Fruit fly (Drosophila melanogaster) whole organism, embryonic: ENCODE results near the gene lark.
A peak's percentile ranks its signal among the peaks of the same experiment; 100 is the strongest.

Source experiments
- Awh ChIP-seq: fragments of 200-800 bp; sonication (Bioruptor generic); IDR thresholded peaks from 2 replicates; pipeline ENCODE4, ENCODE4 v1.3.6; 2022; ENCODE audit warnings: missing biosample characterization, missing genetic modification characterization
- CG10209 ChIP-seq: fragments of 200-800 bp; sonication (Bioruptor generic); optimal IDR thresholded peaks from 3 replicates; lab custom pipeline; 2017; ENCODE audit warnings: missing biosample characterization, mild to moderate bottlenecking, missing genetic modification characterization, missing genetic modification reagents
- CG10366 ChIP-seq: fragments of 200-800 bp; sonication (Bioruptor generic); IDR thresholded peaks from 2 replicates; pipeline ENCODE4 v1.3.6; 2022; ENCODE audit warnings: missing biosample characterization, missing genetic modification characterization
- CG10462 ChIP-seq: fragments of 200-800 bp; sonication (Bioruptor generic); optimal IDR thresholded peaks from 2 replicates; lab custom pipeline; 2016; ENCODE audit warnings: missing biosample characterization, missing genetic modification characterization
- CG11398 ChIP-seq: fragments of 200-800 bp; sonication (Bioruptor generic); optimal IDR thresholded peaks from 2 replicates; lab custom pipeline; 2016; ENCODE audit warnings: missing biosample characterization, missing genetic modification characterization
- CG11695 ChIP-seq: fragments of 200-800 bp; sonication (Bioruptor generic); IDR thresholded peaks from 3 replicates; pipeline ENCODE4 v1.3.6; 2022; ENCODE audit warnings: missing biosample characterization, missing genetic modification characterization
- CG12104 ChIP-seq: fragments of 200-800 bp; sonication (Bioruptor generic); optimal IDR thresholded peaks from 3 replicates; lab custom pipeline; 2016; ENCODE audit warnings: missing biosample characterization, missing genetic modification characterization
- CG12219 ChIP-seq: fragments of 200-800 bp; sonication (Bioruptor generic); optimal IDR thresholded peaks from 3 replicates; lab custom pipeline; 2018; ENCODE audit warnings: missing biosample characterization, mild to moderate bottlenecking, missing genetic modification characterization
- CG12236 ChIP-seq: fragments of 200-800 bp; sonication (Bioruptor generic); optimal IDR thresholded peaks from 2 replicates; lab custom pipeline; 2016; ENCODE audit warnings: missing biosample characterization, missing genetic modification characterization
- CG13894 ChIP-seq: fragments of 200-800 bp; sonication (Bioruptor generic); optimal IDR thresholded peaks from 3 replicates; lab custom pipeline; 2018; ENCODE audit warnings: missing biosample characterization, mild to moderate bottlenecking, missing genetic modification characterization, moderate library complexity
- CG14667 ChIP-seq: fragments of 200-800 bp; sonication (Bioruptor generic); IDR thresholded peaks from 2 replicates; pipeline ENCODE4 v1.3.6; 2022; ENCODE audit warnings: missing biosample characterization, missing genetic modification characterization
- CG14965 ChIP-seq: fragments of 200-800 bp; sonication (Bioruptor generic); optimal IDR thresholded peaks from 2 replicates; lab custom pipeline; 2016; ENCODE audit warnings: missing biosample characterization, missing genetic modification characterization, borderline replicate concordance
- CG2712 ChIP-seq: fragments of 200-800 bp; optimal IDR thresholded peaks from 3 replicates; lab custom pipeline; 2019; ENCODE audit warnings: missing biosample characterization, mild to moderate bottlenecking, missing genetic modification characterization, moderate library complexity
- CG30020 ChIP-seq: fragments of 200-800 bp; optimal IDR thresholded peaks from 2 replicates; lab custom pipeline; 2019; ENCODE audit warnings: missing biosample characterization, mild to moderate bottlenecking, missing genetic modification characterization, moderate library complexity
- CG31224 ChIP-seq: fragments of 200-800 bp; sonication (Bioruptor generic); IDR thresholded peaks from 2 replicates; pipeline ENCODE4 v1.3.6; 2022; ENCODE audit warnings: missing biosample characterization, missing genetic modification characterization
- CG3995 ChIP-seq: fragments of 200-800 bp; sonication (Bioruptor generic); optimal IDR thresholded peaks from 3 replicates; lab custom pipeline; 2016; ENCODE audit warnings: missing biosample characterization, missing genetic modification characterization
- CG4328 ChIP-seq: fragments of 200-800 bp; sonication (Bioruptor generic); optimal IDR thresholded peaks from 3 replicates; lab custom pipeline; 2017; ENCODE audit warnings: missing biosample characterization, missing genetic modification reagents, missing genetic modification characterization
- CG4617 ChIP-seq: fragments of 200-800 bp; sonication (Bioruptor generic); optimal IDR thresholded peaks from 3 replicates; lab custom pipeline; 2016; ENCODE audit warnings: missing biosample characterization, missing genetic modification characterization, borderline replicate concordance
- CG7963 ChIP-seq: fragments of 200-800 bp; sonication (Bioruptor generic); IDR thresholded peaks from 3 replicates; pipeline ENCODE4 v1.3.6; 2022; ENCODE audit warnings: missing biosample characterization, missing genetic modification characterization; ENCODE audit not compliant: partially characterized antibody
- CG8089 ChIP-seq: fragments of 200-800 bp; sonication (Bioruptor generic); optimal IDR thresholded peaks from 3 replicates; lab custom pipeline; 2016; ENCODE audit warnings: missing biosample characterization, missing genetic modification characterization
- CG8478 ChIP-seq: fragments of >200 bp; optimal IDR thresholded peaks from 2 replicates; lab custom pipeline; 2018
- CG9437 ChIP-seq: fragments of 200-800 bp; sonication (Bioruptor generic); optimal IDR thresholded peaks from 2 replicates; lab custom pipeline; 2018; ENCODE audit warnings: missing biosample characterization, mild to moderate bottlenecking, missing genetic modification characterization
- CG9797 ChIP-seq: fragments of 200-800 bp; sonication (Bioruptor generic); optimal IDR thresholded peaks from 3 replicates; lab custom pipeline; 2018; ENCODE audit warnings: missing biosample characterization, mild to moderate bottlenecking, missing genetic modification characterization
- Chrac-16 ChIP-seq: fragments of 200-800 bp; sonication (Bioruptor generic); optimal IDR thresholded peaks from 3 replicates; lab custom pipeline; 2016; ENCODE audit warnings: missing biosample characterization, missing genetic modification characterization
- CoRest ChIP-seq: fragments of 200-800 bp; sonication (Bioruptor generic); optimal IDR thresholded peaks from 3 replicates; lab custom pipeline; 2018; ENCODE audit warnings: missing biosample characterization, mild to moderate bottlenecking, missing genetic modification characterization, moderate library complexity
- Deaf1 ChIP-seq: fragments of 200-800 bp; optimal IDR thresholded peaks from 3 replicates; lab custom pipeline; 2019; ENCODE audit warnings: missing biosample characterization, mild to moderate bottlenecking, missing genetic modification characterization, moderate library complexity
- E2f2 ChIP-seq: fragments of 200-800 bp; sonication (Bioruptor generic); IDR thresholded peaks from 2 replicates; pipeline ENCODE4 v1.3.6; 2022; ENCODE audit warnings: missing biosample characterization, missing genetic modification characterization
- Elba2 ChIP-seq: fragments of 200-800 bp; sonication (Bioruptor generic); optimal IDR thresholded peaks from 3 replicates; lab custom pipeline; 2016; ENCODE audit warnings: missing biosample characterization, missing genetic modification characterization
- Hr3 ChIP-seq: fragments of 200-800 bp; sonication (Bioruptor generic); optimal IDR thresholded peaks from 3 replicates; lab custom pipeline; 2016; ENCODE audit warnings: missing biosample characterization, missing genetic modification characterization
- Hr39 ChIP-seq: fragments of >200 bp; optimal IDR thresholded peaks from 2 replicates; lab custom pipeline; 2017
- Lhr ChIP-seq: fragments of 200-800 bp; sonication (Bioruptor generic); optimal IDR thresholded peaks from 3 replicates; lab custom pipeline; 2017; ENCODE audit warnings: mild to moderate bottlenecking, missing biosample characterization, missing genetic modification reagents, missing genetic modification characterization
- Myb ChIP-seq: fragments of 200-800 bp; sonication (Bioruptor generic); optimal IDR thresholded peaks from 2 replicates; lab custom pipeline; 2016; ENCODE audit warnings: missing biosample characterization, missing genetic modification characterization
- Oli ChIP-seq: fragments of 200-800 bp; sonication (Bioruptor generic); optimal IDR thresholded peaks from 2 replicates; lab custom pipeline; 2018; ENCODE audit warnings: missing biosample characterization, mild to moderate bottlenecking, missing genetic modification characterization, moderate library complexity
- Sry-δ ChIP-seq: fragments of 200-800 bp; sonication (Bioruptor generic); optimal IDR thresholded peaks from 2 replicates; lab custom pipeline; 2016; ENCODE audit warnings: missing biosample characterization, missing genetic modification characterization
- da ChIP-seq: fragments of 200-800 bp; sonication (Bioruptor generic); optimal IDR thresholded peaks from 2 replicates; lab custom pipeline; 2016; ENCODE audit warnings: missing biosample characterization, missing genetic modification characterization
- esg ChIP-seq: fragments of 200-800 bp; sonication (Bioruptor generic); conservative IDR thresholded peaks from 2 replicates; pipeline ENCODE4 v1.3.6; 2022; ENCODE audit warnings: missing biosample characterization, missing genetic modification characterization
- ewg ChIP-seq: fragments of 200-800 bp; sonication (Bioruptor generic); optimal IDR thresholded peaks from 3 replicates; lab custom pipeline; 2017; ENCODE audit warnings: mild to moderate bottlenecking, missing biosample characterization, missing genetic modification reagents, missing genetic modification characterization
- h ChIP-seq: fragments of >200 bp; optimal IDR thresholded peaks from 2 replicates; lab custom pipeline; 2017
- kah ChIP-seq: fragments of 200-800 bp; sonication (Bioruptor generic); optimal IDR thresholded peaks from 2 replicates; lab custom pipeline; 2018; ENCODE audit warnings: missing biosample characterization, mild to moderate bottlenecking, missing genetic modification characterization
- luna ChIP-seq: fragments of 200-800 bp; sonication (Bioruptor generic); optimal IDR thresholded peaks from 2 replicates; lab custom pipeline; 2016; ENCODE audit warnings: missing biosample characterization, missing genetic modification characterization
- mirr ChIP-seq: fragments of 200-800 bp; sonication (Bioruptor generic); optimal IDR thresholded peaks from 3 replicates; lab custom pipeline; 2018; ENCODE audit warnings: missing biosample characterization, mild to moderate bottlenecking, missing genetic modification characterization
- nerfin-1 ChIP-seq: fragments of 200-800 bp; sonication (Bioruptor generic); optimal IDR thresholded peaks from 3 replicates; lab custom pipeline; 2019; ENCODE audit warnings: missing biosample characterization, mild to moderate bottlenecking, missing genetic modification characterization, moderate library complexity
- org-1 ChIP-seq: fragments of 200-800 bp; sonication (Bioruptor generic); optimal IDR thresholded peaks from 2 replicates; lab custom pipeline; 2017; ENCODE audit warnings: missing biosample characterization, missing genetic modification characterization
- pho ChIP-seq: fragments of 200-800 bp; sonication (Bioruptor generic); optimal IDR thresholded peaks from 2 replicates; lab custom pipeline; 2016; ENCODE audit warnings: missing biosample characterization, missing genetic modification characterization
- phol ChIP-seq: fragments of 200-800 bp; sonication (Bioruptor generic); optimal IDR thresholded peaks from 3 replicates; lab custom pipeline; 2018; ENCODE audit warnings: missing biosample characterization, mild to moderate bottlenecking, missing genetic modification characterization, moderate library complexity
- repo ChIP-seq: fragments of 200-800 bp; sonication (Bioruptor generic); optimal IDR thresholded peaks from 2 replicates; lab custom pipeline; 2016; ENCODE audit warnings: missing biosample characterization, missing genetic modification characterization
- rib ChIP-seq: fragments of 200-800 bp; sonication (Bioruptor generic); IDR thresholded peaks from 2 replicates; pipeline ENCODE4 v1.3.6; 2022; ENCODE audit warnings: missing biosample characterization, missing genetic modification characterization
- schlank ChIP-seq: fragments of 200-800 bp; sonication (Bioruptor generic); optimal IDR thresholded peaks from 2 replicates; lab custom pipeline; 2018; ENCODE audit warnings: missing biosample characterization, mild to moderate bottlenecking, missing genetic modification characterization
- sens ChIP-seq: fragments of 200-800 bp; sonication (Bioruptor generic); peaks from one replicate; lab custom pipeline; 2016; ENCODE audit warnings: missing biosample characterization, missing genetic modification characterization
- seq ChIP-seq: fragments of 200-800 bp; sonication (Bioruptor generic); IDR thresholded peaks from 2 replicates; pipeline ENCODE4 v1.3.6; 2022; ENCODE audit warnings: missing biosample characterization, missing genetic modification characterization
- sima ChIP-seq: fragments of 200-800 bp; sonication (Bioruptor generic); optimal IDR thresholded peaks from 2 replicates; lab custom pipeline; 2016; ENCODE audit warnings: missing biosample characterization, missing genetic modification characterization
- ssp ChIP-seq: fragments of 200-800 bp; sonication (Bioruptor generic); IDR thresholded peaks from 2 replicates; pipeline ENCODE4 v1.3.6; 2022; ENCODE audit warnings: missing biosample characterization, missing genetic modification characterization
- sug ChIP-seq: fragments of 200-800 bp; optimal IDR thresholded peaks from 2 replicates; lab custom pipeline; 2019; ENCODE audit warnings: missing biosample characterization, mild to moderate bottlenecking, missing genetic modification characterization, moderate library complexity

The lark gene

dm6 chr3L:7323348-7323747, 15.7 kb upstream of the lark start, which contains the start of the genes RhoGEF4 and Rint1 (continued):
- TF ChIP-seq sima (GFP tag; lab: Kevin White, UChicago): no peak
- TF ChIP-seq sens (GFP tag; lab: Kevin White, UChicago): peak; percentile 87
- peak; percentile 68 for TF ChIP-seq Lhr (GFP tag; lab: Kevin White, UChicago)
- peak; percentile 81 for TF ChIP-seq phol (tag; lab: Kevin White, UChicago)
- peak; percentile 56 for TF ChIP-seq CG14667
- TF ChIP-seq CG30020 (tag; lab: Kevin White, UChicago): peak; percentile 47
- peak; percentile 36 for TF ChIP-seq kah (GFP tag; lab: Kevin White, UChicago)
- peak; percentile 60 for TF ChIP-seq ewg (GFP tag; lab: Kevin White, UChicago)
- TF ChIP-seq CG14965 (GFP tag; lab: Kevin White, UChicago): no peak
- peak; percentile 18 for TF ChIP-seq Sry-δ (GFP tag; lab: Kevin White, UChicago)
- peak; percentile 73 for TF ChIP-seq sug
- TF ChIP-seq da: peak; percentile 20
- TF ChIP-seq CG10209: peak; percentile 63
- TF ChIP-seq seq (GFP tag; lab: Robert Waterston, UW): 0 out of 2 replicates have a peak, but pooled peaks have one; percentile 31
- no peak for TF ChIP-seq CG11398 (GFP tag; lab: Kevin White, UChicago)
- peak; percentile 80 for TF ChIP-seq CG10366 (GFP tag; lab: Robert Waterston, UW)
- TF ChIP-seq ssp (GFP tag; lab: Robert Waterston, UW): peak; percentile 68
- peak; percentile 38 for TF ChIP-seq CG10462 (GFP tag; lab: Kevin White, UChicago)
- TF ChIP-seq esg (GFP tag; lab: Robert Waterston, UW): peak; percentile 77
- no peak for TF ChIP-seq CG13894 (tag; lab: Kevin White, UChicago)
- TF ChIP-seq nerfin-1 (tag; lab: Kevin White, UChicago): peak; percentile 28
- TF ChIP-seq Elba2 (GFP tag; lab: Kevin White, UChicago): peak; percentile 70
- peak; percentile 51; the same call in 1 of the 2 replicates for TF ChIP-seq Awh (GFP tag; lab: Robert Waterston, UW)
- peak; percentile 79 for TF ChIP-seq Myb (GFP tag; lab: Kevin White, UChicago)
- no peak for TF ChIP-seq h (lab: Kevin White, UChicago)
- peak; percentile 86 for TF ChIP-seq CoRest (tag; lab: Kevin White, UChicago)
- TF ChIP-seq CG9437: peak; percentile 27
- TF ChIP-seq luna: no peak
- TF ChIP-seq CG8089 (GFP tag; lab: Kevin White, UChicago): no peak
- no peak for TF ChIP-seq rib (GFP tag; lab: Robert Waterston, UW)
- peak; percentile 52 for TF ChIP-seq CG31224 (GFP tag; lab: Robert Waterston, UW)
- TF ChIP-seq pho (GFP tag; lab: Kevin White, UChicago): peak; percentile 44
- TF ChIP-seq CG2712 (tag; lab: Kevin White, UChicago): peak; percentile 81
- TF ChIP-seq CG7963: no peak
- peak; percentile 81 for TF ChIP-seq Hr3 (GFP tag; lab: Kevin White, UChicago)
- no peak for TF ChIP-seq Hr39 (lab: Kevin White, UChicago)
- no peak for TF ChIP-seq org-1
- no peak for TF ChIP-seq CG11695 (GFP tag; lab: Robert Waterston, UW)
- no peak for TF ChIP-seq CG3995
- no peak for TF ChIP-seq CG8478 (lab: Kevin White, UChicago)
- TF ChIP-seq CG9797 (GFP tag; lab: Kevin White, UChicago): peak; percentile 99
- TF ChIP-seq Deaf1 (tag; lab: Kevin White, UChicago): no peak
- TF ChIP-seq repo (GFP tag; lab: Kevin White, UChicago): peak; percentile 15
- no peak for TF ChIP-seq schlank (tag; lab: Kevin White, UChicago)
- TF ChIP-seq CG4617 (GFP tag; lab: Kevin White, UChicago): peak; percentile 92
- TF ChIP-seq CG4328 (GFP tag; lab: Kevin White, UChicago): no peak
- no peak for TF ChIP-seq CG12219 (GFP tag; lab: Kevin White, UChicago)
- TF ChIP-seq Oli (tag; lab: Kevin White, UChicago): peak; percentile 56
- peak; percentile 46 for TF ChIP-seq CG12104 (GFP tag; lab: Kevin White, UChicago)
- TF ChIP-seq mirr: no peak
- TF ChIP-seq E2f2 (GFP tag; lab: Robert Waterston, UW): peak; percentile 97
- no peak for TF ChIP-seq CG12236 (GFP tag; lab: Kevin White, UChicago)
- peak; percentile 85 for TF ChIP-seq Chrac-16 (GFP tag; lab: Kevin White, UChicago)
